Worm (Caenorhabditis elegans): ENCODE results near the gene F11C1.7.

DNA sequence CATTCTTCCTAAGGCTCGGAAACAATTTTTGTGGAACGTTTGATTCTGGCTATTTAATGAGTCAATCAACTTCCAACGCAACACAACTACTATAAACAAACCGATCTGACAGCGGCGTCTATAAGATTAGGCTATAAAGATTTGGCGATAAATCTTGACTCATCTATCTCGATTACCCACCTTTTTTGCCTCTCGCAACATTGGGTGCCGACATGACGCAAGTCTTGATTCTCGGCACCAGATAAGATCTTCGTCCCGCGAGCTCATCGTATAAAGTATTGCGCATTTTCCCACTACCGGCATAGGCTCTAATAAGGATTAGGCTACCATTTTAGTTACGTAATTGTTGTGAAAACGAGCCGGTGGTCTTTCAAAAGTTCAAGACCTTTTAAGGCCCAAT, 22.8 kb downstream of the F11C1.7 start:
- TF ChIP-seq mxl-1 (tag; optimal IDR thresholded peaks at IDR 0.05): no peak
- no peak for TF ChIP-seq ztf-6 (GFP tag; IDR thresholded peaks at IDR 0.05)
- no peak for TF ChIP-seq rec-8 (tag; optimal IDR thresholded peaks at IDR 0.05)
- TF ChIP-seq lir-1 (GFP tag; conservative IDR thresholded peaks at IDR 0.05): no peak
- TF ChIP-seq sdz-38 (tag; optimal IDR thresholded peaks at IDR 0.05): no peak

All from whole organism, young adult.